Worm (Caenorhabditis elegans): ENCODE data around the gene dsh-2.

The dsh-2 gene

ce11 chrII:5091640-5092243 is 10.8 kb upstream of the dsh-2 start, which contains the start of gene pld-1 (continued):
- TF ChIP-seq ceh-79 (tag; optimal IDR thresholded peaks at IDR 0.05) (no peak), madf-3 (GFP tag; IDR thresholded peaks at IDR 0.05) (no peak), Y56A3A.18 (GFP tag; IDR thresholded peaks at IDR 0.05) (no peak), nfya-2 (GFP tag; IDR thresholded peaks at IDR 0.05) (no peak), F49E8.2 (tag; optimal IDR thresholded peaks at IDR 0.05; ENCODE audit: insufficient read depth) (peak; percentile 65), mxl-1 (tag; optimal IDR thresholded peaks at IDR 0.05) (no peak), dpff-1 (tag; optimal IDR thresholded peaks at IDR 0.05) (no peak), F52B5.7 (tag; optimal IDR thresholded peaks at IDR 0.05) (no peak), B0336.3 (GFP tag; IDR thresholded peaks at IDR 0.05) (no peak), F57A8.1 (GFP tag; optimal IDR thresholded peaks at IDR 0.05) (no peak), athp-1 (tag; optimal IDR thresholded peaks at IDR 0.05) (no peak), ceh-91 (GFP tag; IDR thresholded peaks at IDR 0.05) (peak; percentile 89), egl-44 (GFP tag; IDR thresholded peaks at IDR 0.05) (no peak), C06A6.2 (GFP tag; conservative IDR thresholded peaks at IDR 0.05) (no peak), pha-4 (tag; optimal IDR thresholded peaks at IDR 0.05) (no peak)

- TF ChIP-seq B0035.1 (tag; optimal IDR thresholded peaks at IDR 0.05) = no peak
- no peak for TF ChIP-seq let-607 (tag; optimal IDR thresholded peaks at IDR 0.05)
- no peak for TF ChIP-seq nhr-120 (GFP tag; IDR thresholded peaks at IDR 0.05)
- no peak for TF ChIP-seq pbrm-1 (GFP tag; IDR thresholded peaks at IDR 0.05)
- TF ChIP-seq cebp-1 (GFP tag; IDR thresholded peaks at IDR 0.05) = no peak
- TF ChIP-seq cebp-1 (tag; optimal IDR thresholded peaks at IDR 0.05) = no peak
- TF ChIP-seq ccch-3 (GFP tag; optimal IDR thresholded peaks at IDR 0.05) = no peak
- no peak for TF ChIP-seq T26A5.8 (tag; optimal IDR thresholded peaks at IDR 0.05)
- TF ChIP-seq ceh-91 (GFP tag; IDR thresholded peaks at IDR 0.05) = no peak
- TF ChIP-seq F49E8.2 (tag; optimal IDR thresholded peaks at IDR 0.05; ENCODE audit: insufficient read depth) = no peak
- no peak for TF ChIP-seq tlf-1 (GFP tag; optimal IDR thresholded peaks at IDR 0.05)
- no peak for TF ChIP-seq tbp1 (GFP tag; optimal IDR thresholded peaks at IDR 0.05)
- TF ChIP-seq bed-2 (GFP tag; IDR thresholded peaks at IDR 0.05) = no peak
- no peak for TF ChIP-seq tbx-9 (tag; optimal IDR thresholded peaks at IDR 0.05; ENCODE audit: borderline replicate concordance)
- TF ChIP-seq rpc-1 (optimal IDR thresholded peaks at IDR 0.05) = no peak
- no peak for TF ChIP-seq rpc-1 (tag; optimal IDR thresholded peaks at IDR 0.05)
Observed at ce11 chrII:5086143-5086542, 5.2 kb upstream of the dsh-2 start.

- TF ChIP-seq egl-18 (GFP tag; IDR thresholded peaks at IDR 0.05) (no peak), ceh-58 (GFP tag; IDR thresholded peaks at IDR 0.05) (no peak), K11D2.4 (GFP tag; IDR thresholded peaks at IDR 0.05) (no peak), ceh-40 (GFP tag; IDR thresholded peaks at IDR 0.05) (no peak), athp-1 (tag; optimal IDR thresholded peaks at IDR 0.05) (no peak), egl-44 (GFP tag; IDR thresholded peaks at IDR 0.05) (no peak), F22D6.2 (tag; optimal IDR thresholded peaks at IDR 0.05) (no peak), F10E7.11 (tag; optimal IDR thresholded peaks at IDR 0.05) (no peak), akir-1 (GFP tag; optimal IDR thresholded peaks at IDR 0.05) (no peak), F55B11.4 (tag; optimal IDR thresholded peaks at IDR 0.05; ENCODE audit: borderline replicate concordance, insufficient read depth) (no peak), tbx-9 (tag; optimal IDR thresholded peaks at IDR 0.05; ENCODE audit: borderline replicate concordance) (no peak), rcor-1 (GFP tag; IDR thresholded peaks at IDR 0.05) (no peak), bed-2 (GFP tag; IDR thresholded peaks at IDR 0.05) (no peak), aptf-2 (GFP tag; conservative IDR thresholded peaks at IDR 0.05) (no peak), lsy-27 (tag; optimal IDR thresholded peaks at IDR 0.05; ENCODE audit: borderline replicate concordance, insufficient read depth) (no peak), madf-10 (tag; optimal IDR thresholded peaks at IDR 0.05) (no peak), xnd-1 (tag; optimal IDR thresholded peaks at IDR 0.05) (no peak), ZK185.1 (tag; optimal IDR thresholded peaks at IDR 0.05; ENCODE audit: poor library complexity, severe bottlenecking) (no peak)
Observed at ce11 chrII:5085450-5085849, 4.5 kb upstream of the dsh-2 start, which contains the start of gene txt-9. Gene txt-9, plus strand, starts transcription at chrII:5085785.
